Worm (Caenorhabditis elegans) whole organism, mixed stage, embryonic: ENCODE data around the gene rfip-2.

Experiments
- M03D4.4 ChIP-seq: sonication (generic microtip); optimal IDR thresholded peaks from 2 replicates; lab custom pipeline; 2017; ENCODE audit warnings: mild to moderate bottlenecking, missing genetic modification characterization, missing compliant biosample characterization
- bed-3 ChIP-seq: fragments of 200-800 bp; sonication (Bioruptor generic); optimal IDR thresholded peaks from 3 replicates; lab custom pipeline; 2018; ENCODE audit warnings: mild to moderate bottlenecking, missing genetic modification characterization, moderate library complexity, missing compliant biosample characterization
- blmp-1 ChIP-seq: fragments of 150-350 bp; optimal IDR thresholded peaks from 2 replicates; lab custom pipeline; 2014; ENCODE audit warnings: missing biosample characterization, missing genetic modification characterization
- ceh-39 ChIP-seq: fragments of 150-350 bp; optimal IDR thresholded peaks from 2 replicates; lab custom pipeline; 2014; ENCODE audit warnings: missing biosample characterization, missing genetic modification characterization
- ceh-43 ChIP-seq: fragments of 200-800 bp; sonication (Bioruptor generic); optimal IDR thresholded peaks from 2 replicates; lab custom pipeline; 2018; ENCODE audit warnings: mild to moderate bottlenecking, missing genetic modification characterization, moderate library complexity, missing compliant biosample characterization
- ceh-83 ChIP-seq: fragments of 200-800 bp; sonication (Bioruptor generic); optimal IDR thresholded peaks from 2 replicates; lab custom pipeline; 2018; ENCODE audit warnings: mild to moderate bottlenecking, missing genetic modification characterization, missing compliant biosample characterization
- ces-1 ChIP-seq: fragments of 150-350 bp; optimal IDR thresholded peaks from 2 replicates; lab custom pipeline; 2014; ENCODE audit warnings: missing biosample characterization, missing genetic modification reagents, missing genetic modification characterization
- cnd-1 ChIP-seq: fragments of 200-800 bp; sonication (Bioruptor generic); optimal IDR thresholded peaks from 2 replicates; lab custom pipeline; 2018; ENCODE audit warnings: mild to moderate bottlenecking, missing genetic modification characterization, missing compliant biosample characterization
- drap-1 ChIP-seq: fragments of 200-800 bp; sonication (Bioruptor generic); optimal IDR thresholded peaks from 3 replicates; lab custom pipeline; 2018; ENCODE audit warnings: mild to moderate bottlenecking, missing genetic modification characterization, missing compliant biosample characterization
- elt-1 ChIP-seq: sonication (generic microtip); optimal IDR thresholded peaks from 2 replicates; lab custom pipeline; 2017; ENCODE audit warnings: missing genetic modification characterization, mild to moderate bottlenecking, missing compliant biosample characterization, antibody characterized with exemption, moderate library complexity, borderline replicate concordance; ENCODE audit not compliant: insufficient read depth
- elt-3 ChIP-seq: fragments of 150-350 bp; optimal IDR thresholded peaks from 2 replicates; lab custom pipeline; 2014; ENCODE audit warnings: missing biosample characterization, missing genetic modification characterization
- flh-1 ChIP-seq: fragments of 200-800 bp; sonication (Bioruptor generic); optimal IDR thresholded peaks from 2 replicates; lab custom pipeline; 2018; ENCODE audit warnings: mild to moderate bottlenecking, missing genetic modification characterization, moderate library complexity, missing compliant biosample characterization
- ham-2 ChIP-seq: fragments of 200-800 bp; sonication (Bioruptor generic); optimal IDR thresholded peaks from 2 replicates; lab custom pipeline; 2018; ENCODE audit warnings: mild to moderate bottlenecking, missing genetic modification characterization, missing compliant biosample characterization
- hlh-1 ChIP-seq: fragments of 150-350 bp; optimal IDR thresholded peaks from 2 replicates; lab custom pipeline; 2014; ENCODE audit warnings: missing biosample characterization, missing genetic modification reagents, missing genetic modification characterization
- lin-13 ChIP-seq: fragments of 150-350 bp; optimal IDR thresholded peaks from 2 replicates; lab custom pipeline; 2014; ENCODE audit warnings: missing biosample characterization, missing genetic modification characterization
- lsy-2 ChIP-seq: fragments of 150-350 bp; optimal IDR thresholded peaks from 2 replicates; lab custom pipeline; 2014; ENCODE audit warnings: missing biosample characterization, missing genetic modification characterization
- mab-5 ChIP-seq: fragments of 150-350 bp; optimal IDR thresholded peaks from 2 replicates; lab custom pipeline; 2014; ENCODE audit warnings: missing biosample characterization, missing genetic modification characterization
- mep-1 ChIP-seq: fragments of 150-350 bp; optimal IDR thresholded peaks from 2 replicates; lab custom pipeline; 2017; ENCODE audit warnings: missing biosample characterization, missing genetic modification reagents, missing genetic modification characterization, inconsistent platforms
- nhr-12 ChIP-seq: fragments of 150-350 bp; optimal IDR thresholded peaks from 2 replicates; lab custom pipeline; 2014; ENCODE audit warnings: missing biosample characterization, missing genetic modification characterization
- nhr-2 ChIP-seq: fragments of 150-350 bp; optimal IDR thresholded peaks from 2 replicates; lab custom pipeline; 2014; ENCODE audit warnings: missing biosample characterization, missing genetic modification characterization
- nhr-237 ChIP-seq: fragments of 150-350 bp; optimal IDR thresholded peaks from 2 replicates; lab custom pipeline; 2014; ENCODE audit warnings: missing biosample characterization, missing genetic modification characterization
- nhr-28 ChIP-seq: fragments of 150-350 bp; optimal IDR thresholded peaks from 2 replicates; lab custom pipeline; 2014; ENCODE audit warnings: missing biosample characterization, missing genetic modification characterization
- nhr-76 ChIP-seq: sonication (generic microtip); optimal IDR thresholded peaks from 2 replicates; lab custom pipeline; 2017; ENCODE audit warnings: missing biosample characterization, missing genetic modification characterization
- pha-4 ChIP-seq: fragments of 150-350 bp; optimal IDR thresholded peaks from 2 replicates; lab custom pipeline; 2018; ENCODE audit warnings: missing biosample characterization, missing genetic modification reagents, missing genetic modification characterization
- sem-2 ChIP-seq: fragments of 200-800 bp; sonication (Bioruptor generic); optimal IDR thresholded peaks from 2 replicates; lab custom pipeline; 2018; ENCODE audit warnings: mild to moderate bottlenecking, missing genetic modification characterization, missing compliant biosample characterization
- snpc-4 ChIP-seq: fragments of 150-350 bp; optimal IDR thresholded peaks from 2 replicates; lab custom pipeline; 2014; ENCODE audit warnings: missing biosample characterization, missing genetic modification characterization
- sptf-1 ChIP-seq: sonication (generic microtip); optimal IDR thresholded peaks from 2 replicates; lab custom pipeline; 2017; ENCODE audit warnings: mild to moderate bottlenecking, missing genetic modification characterization, moderate library complexity, missing compliant biosample characterization
- unc-39 ChIP-seq: fragments of 150-350 bp; optimal IDR thresholded peaks from 2 replicates; lab custom pipeline; 2014; ENCODE audit warnings: missing biosample characterization, missing genetic modification characterization
- unc-62 ChIP-seq: fragments of 150-350 bp; optimal IDR thresholded peaks from 2 replicates; lab custom pipeline; 2014; ENCODE audit warnings: missing biosample characterization, missing genetic modification reagents, missing genetic modification characterization
- zip-8 ChIP-seq: fragments of 150-350 bp; optimal IDR thresholded peaks from 2 replicates; lab custom pipeline; 2014; ENCODE audit warnings: missing biosample characterization, missing genetic modification characterization
- ztf-11 ChIP-seq: fragments of 150-350 bp; optimal IDR thresholded peaks from 2 replicates; lab custom pipeline; 2014; ENCODE audit warnings: missing biosample characterization, missing genetic modification characterization

rfip-2 gene

ce11 chrII:769250-769649 lies 45.7 kb downstream of the rfip-2 start:
- no peak for TF ChIP-seq ces-1 (GFP tag; lab: Kevin White, UChicago)
- TF ChIP-seq ceh-43 (GFP tag; lab: Kevin White, UChicago): no peak
- TF ChIP-seq sem-2 (GFP tag; lab: Kevin White, UChicago): no peak
- no peak for TF ChIP-seq cnd-1 (tag; lab: Kevin White, UChicago)
- no peak for TF ChIP-seq pha-4 (tag; lab: Kevin White, UChicago)
- TF ChIP-seq elt-3 (tag; lab: Kevin White, UChicago): no peak
- TF ChIP-seq lsy-2 (tag; lab: Kevin White, UChicago): no peak
- TF ChIP-seq nhr-237 (tag; lab: Kevin White, UChicago): no peak
- TF ChIP-seq nhr-28 (tag; lab: Kevin White, UChicago): no peak
- TF ChIP-seq nhr-2: no peak
- no peak for TF ChIP-seq lin-13 (tag; lab: Kevin White, UChicago)
- no peak for TF ChIP-seq blmp-1
- TF ChIP-seq ztf-11 (tag; lab: Kevin White, UChicago): no peak
- no peak for TF ChIP-seq hlh-1 (tag; lab: Kevin White, UChicago)
- TF ChIP-seq zip-8: no peak
- TF ChIP-seq unc-62: no peak
- no peak for TF ChIP-seq mab-5 (tag; lab: Kevin White, UChicago)
- TF ChIP-seq snpc-4 (tag; lab: Kevin White, UChicago): no peak
- no peak for TF ChIP-seq ceh-39 (tag; lab: Kevin White, UChicago)

DNA sequence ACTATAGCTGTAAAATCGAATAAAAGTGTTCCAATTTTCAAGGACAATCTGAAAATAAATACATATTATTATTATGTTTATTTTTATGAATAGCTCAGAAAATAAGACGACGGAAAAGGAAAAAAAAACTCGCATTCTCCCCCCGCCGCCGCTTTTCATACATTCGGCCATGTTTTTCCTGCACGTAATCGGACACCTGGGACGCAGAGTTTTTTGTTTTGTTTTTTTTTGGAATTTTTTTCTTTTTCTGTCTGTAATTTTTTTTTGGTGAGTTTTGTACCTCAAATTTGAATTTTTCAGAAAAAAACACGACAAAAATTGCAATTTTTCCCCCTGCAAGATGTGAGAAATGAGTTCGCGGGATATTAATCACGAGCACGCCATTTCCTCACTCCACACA lies 46.7 kb downstream of the rfip-2 start, which contains the start of gene C08G5.6:
TSS of gene C08G5.6 (plus strand) at position 301 of the 400 bp plus-strand sequence.
- TF ChIP-seq flh-1 (GFP tag; lab: Kevin White, UChicago) (no peak), nhr-76 (tag; lab: Kevin White, UChicago) (no peak), sem-2 (GFP tag; lab: Kevin White, UChicago) (no peak), hlh-1 (tag; lab: Kevin White, UChicago) (no peak), ceh-39 (tag; lab: Kevin White, UChicago) (no peak), lsy-2 (tag; lab: Kevin White, UChicago) (no peak), bed-3 (GFP tag; lab: Kevin White, UChicago) (no peak), M03D4.4 (no peak), ces-1 (GFP tag; lab: Kevin White, UChicago) (no peak), sptf-1 (tag; lab: Kevin White, UChicago) (no peak), nhr-12 (no peak), elt-3 (tag; lab: Kevin White, UChicago) (no peak), pha-4 (tag; lab: Kevin White, UChicago) (no peak), ceh-83 (GFP tag; lab: Kevin White, UChicago) (no peak), nhr-28 (tag; lab: Kevin White, UChicago) (no peak)
- TF ChIP-seq, all 35 proteins: peak for 0

DNA sequence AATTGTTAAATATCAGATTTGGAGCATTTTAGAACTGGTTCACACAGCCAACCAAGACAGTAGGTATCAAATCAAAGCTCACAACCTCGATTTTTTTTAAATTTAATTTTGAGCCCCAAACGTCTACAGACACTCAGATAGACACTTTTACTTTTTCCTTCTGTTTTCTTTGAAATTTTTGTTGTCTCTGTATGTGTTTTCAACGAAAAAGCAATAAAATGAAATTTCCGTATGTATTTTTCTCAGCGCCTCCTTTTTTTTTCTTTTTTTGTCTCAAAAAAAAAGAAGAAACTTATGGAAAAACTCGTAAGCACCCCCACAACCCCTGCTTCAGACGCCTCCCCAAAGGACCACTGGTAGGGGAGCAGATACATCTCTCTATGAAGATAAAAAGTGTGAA lies 50.2 kb downstream of the rfip-2 start:
- TF ChIP-seq mep-1 (no peak), ces-1 (GFP tag; lab: Kevin White, UChicago) (peak; percentile 9)

ce11 chrII:775033-775432 lies 51.4 kb downstream of the rfip-2 start, which contains the start of gene Y39F10A.1:
Gene Y39F10A.1, plus strand, starts transcription at chrII:775333.
- TF ChIP-seq sptf-1 (tag; lab: Kevin White, UChicago) (no peak), drap-1 (GFP tag; lab: Kevin White, UChicago) (no peak), unc-39 (tag; lab: Kevin White, UChicago) (no peak), ham-2 (GFP tag; lab: Kevin White, UChicago) (no peak), ces-1 (GFP tag; lab: Kevin White, UChicago) (no peak), snpc-4 (tag; lab: Kevin White, UChicago) (no peak), ceh-83 (GFP tag; lab: Kevin White, UChicago) (no peak), lsy-2 (tag; lab: Kevin White, UChicago) (no peak), lin-13 (tag; lab: Kevin White, UChicago) (no peak), M03D4.4 (no peak), sem-2 (GFP tag; lab: Kevin White, UChicago) (no peak), cnd-1 (tag; lab: Kevin White, UChicago) (no peak), elt-1 (no peak), mab-5 (tag; lab: Kevin White, UChicago) (no peak), flh-1 (GFP tag; lab: Kevin White, UChicago) (no peak)
- TF ChIP-seq, all 35 proteins: peak for 0
